Fruit fly (Drosophila melanogaster) whole organism, embryonic: ENCODE data around the gene Crtc.

Source experiments
- B-H2 ChIP-seq: fragments of 200-800 bp; sonication (Bioruptor generic); optimal IDR thresholded peaks from 2 replicates; lab custom pipeline; 2018; ENCODE audit warnings: missing biosample characterization, mild to moderate bottlenecking, missing genetic modification characterization
- Bgb ChIP-seq: fragments of 200-800 bp; sonication (Bioruptor generic); IDR thresholded peaks from 2 replicates; pipeline ENCODE4 v1.3.6; 2022; ENCODE audit warnings: missing biosample characterization, missing genetic modification characterization; ENCODE audit not compliant: partially characterized antibody
- Blimp-1 ChIP-seq: fragments of 200-800 bp; sonication (Bioruptor generic); optimal IDR thresholded peaks from 3 replicates; lab custom pipeline; 2018; ENCODE audit warnings: missing biosample characterization, missing genetic modification characterization, mild to moderate bottlenecking, moderate library complexity, missing genetic modification reagents
- CG10321 ChIP-seq: fragments of 200-800 bp; sonication (Bioruptor generic); IDR thresholded peaks from 2 replicates; pipeline ENCODE4 v1.3.6; 2022; ENCODE audit warnings: missing biosample characterization, missing genetic modification characterization
- CG10366 ChIP-seq: fragments of 200-800 bp; sonication (Bioruptor generic); IDR thresholded peaks from 2 replicates; pipeline ENCODE4 v1.3.6; 2022; ENCODE audit warnings: missing biosample characterization, missing genetic modification characterization
- CG10543 ChIP-seq: fragments of 200-800 bp; sonication (Bioruptor generic); optimal IDR thresholded peaks from 3 replicates; lab custom pipeline; 2017; ENCODE audit warnings: missing biosample characterization, mild to moderate bottlenecking, missing genetic modification characterization, moderate library complexity
- CG10565 ChIP-seq: fragments of 200-800 bp; sonication (Bioruptor generic); optimal IDR thresholded peaks from 3 replicates; lab custom pipeline; 2016; ENCODE audit warnings: missing biosample characterization, mild to moderate bottlenecking, missing genetic modification characterization
- CG12219 ChIP-seq: fragments of 200-800 bp; sonication (Bioruptor generic); optimal IDR thresholded peaks from 3 replicates; lab custom pipeline; 2018; ENCODE audit warnings: missing biosample characterization, mild to moderate bottlenecking, missing genetic modification characterization
- CG13123 ChIP-seq: fragments of 200-800 bp; sonication (Bioruptor generic); optimal IDR thresholded peaks from 2 replicates; lab custom pipeline; 2016; ENCODE audit warnings: missing biosample characterization, missing genetic modification characterization
- CG14014 ChIP-seq: fragments of 200-800 bp; sonication (Bioruptor generic); IDR thresholded peaks from 2 replicates; pipeline ENCODE4 v1.3.6; 2022; ENCODE audit warnings: missing biosample characterization, missing genetic modification characterization
- CG17912 ChIP-seq: fragments of 200-800 bp; sonication (Bioruptor generic); optimal IDR thresholded peaks from 2 replicates; lab custom pipeline; 2018; ENCODE audit warnings: missing biosample characterization, mild to moderate bottlenecking, missing genetic modification characterization
- CG18599 ChIP-seq: fragments of 200-800 bp; sonication (Bioruptor generic); optimal IDR thresholded peaks from 3 replicates; lab custom pipeline; 2017; ENCODE audit warnings: missing biosample characterization, missing genetic modification characterization, mild to moderate bottlenecking, moderate library complexity, missing genetic modification reagents
- CG18619 ChIP-seq: fragments of 200-800 bp; sonication (Bioruptor generic); optimal IDR thresholded peaks from 3 replicates; lab custom pipeline; 2017; ENCODE audit warnings: missing biosample characterization, mild to moderate bottlenecking, missing genetic modification characterization
- CG2678 ChIP-seq: fragments of 200-800 bp; sonication (Bioruptor generic); optimal IDR thresholded peaks from 3 replicates; lab custom pipeline; 2019; ENCODE audit warnings: missing biosample characterization, mild to moderate bottlenecking, missing genetic modification characterization, moderate library complexity
- CG31224 ChIP-seq: fragments of 200-800 bp; sonication (Bioruptor generic); IDR thresholded peaks from 2 replicates; pipeline ENCODE4 v1.3.6; 2022; ENCODE audit warnings: missing biosample characterization, missing genetic modification characterization
- CG33213 ChIP-seq: fragments of 200-800 bp; sonication (Bioruptor generic); optimal IDR thresholded peaks from 3 replicates; lab custom pipeline; 2016; ENCODE audit warnings: missing biosample characterization, missing genetic modification characterization
- CG3407 ChIP-seq: fragments of 200-800 bp; sonication (Bioruptor generic); optimal IDR thresholded peaks from 2 replicates; lab custom pipeline; 2018; ENCODE audit warnings: missing biosample characterization, mild to moderate bottlenecking, missing genetic modification characterization
- CG3847 ChIP-seq: fragments of 200-800 bp; sonication (Bioruptor generic); IDR thresholded peaks from 2 replicates; pipeline ENCODE4 v1.3.6; 2022; ENCODE audit warnings: missing biosample characterization, missing genetic modification characterization
- CG3995 ChIP-seq: fragments of 200-800 bp; sonication (Bioruptor generic); optimal IDR thresholded peaks from 3 replicates; lab custom pipeline; 2016; ENCODE audit warnings: missing biosample characterization, missing genetic modification characterization
- CG4360 ChIP-seq: fragments of 200-800 bp; sonication (Bioruptor generic); IDR thresholded peaks from 2 replicates; pipeline ENCODE4 v1.3.6; 2022; ENCODE audit warnings: missing biosample characterization, missing genetic modification characterization
- CG4730 ChIP-seq: fragments of 200-800 bp; sonication (Bioruptor generic); IDR thresholded peaks from 2 replicates; pipeline ENCODE4 v1.3.6; 2022; ENCODE audit warnings: missing biosample characterization, missing genetic modification characterization
- CG9437 ChIP-seq: fragments of 200-800 bp; sonication (Bioruptor generic); optimal IDR thresholded peaks from 2 replicates; lab custom pipeline; 2018; ENCODE audit warnings: missing biosample characterization, mild to moderate bottlenecking, missing genetic modification characterization
- CG9797 ChIP-seq: fragments of 200-800 bp; sonication (Bioruptor generic); optimal IDR thresholded peaks from 3 replicates; lab custom pipeline; 2018; ENCODE audit warnings: missing biosample characterization, mild to moderate bottlenecking, missing genetic modification characterization
- CG9817 ChIP-seq: fragments of 200-800 bp; sonication (Bioruptor generic); optimal IDR thresholded peaks from 2 replicates; lab custom pipeline; 2018; ENCODE audit warnings: missing biosample characterization, mild to moderate bottlenecking, missing genetic modification characterization, moderate library complexity
- CTCF ChIP-seq: fragments of 200-800 bp; sonication (Bioruptor generic); optimal IDR thresholded peaks from 2 replicates; lab custom pipeline; 2017; ENCODE audit warnings: missing biosample characterization, mild to moderate bottlenecking, missing genetic modification characterization, moderate library complexity
- Dad ChIP-seq: fragments of 200-800 bp; sonication (Bioruptor generic); optimal IDR thresholded peaks from 3 replicates; lab custom pipeline; 2016; ENCODE audit warnings: missing biosample characterization, missing genetic modification characterization
- Dref ChIP-seq: fragments of 200-800 bp; sonication (Bioruptor generic); IDR thresholded peaks from 2 replicates; pipeline ENCODE4 v1.3.6; 2022; ENCODE audit warnings: missing biosample characterization, missing genetic modification characterization
- ERR ChIP-seq: fragments of 200-800 bp; sonication (Bioruptor generic); optimal IDR thresholded peaks from 2 replicates; lab custom pipeline; 2016; ENCODE audit warnings: missing biosample characterization, missing genetic modification characterization
- HLH3B ChIP-seq: fragments of 200-800 bp; sonication (Bioruptor generic); IDR thresholded peaks from 2 replicates; pipeline ENCODE4 v1.3.6; 2022; ENCODE audit warnings: missing biosample characterization, missing genetic modification characterization
- Hsf ChIP-seq: fragments of 200-800 bp; sonication (Bioruptor generic); optimal IDR thresholded peaks from 3 replicates; lab custom pipeline; 2016; ENCODE audit warnings: missing biosample characterization, missing genetic modification characterization
- Lpt ChIP-seq: fragments of >200 bp; optimal IDR thresholded peaks from 2 replicates; lab custom pipeline; 2018; ENCODE audit warnings: missing biosample characterization, missing genetic modification characterization
- ash1 ChIP-seq: fragments of 200-800 bp; sonication (Bioruptor generic); optimal IDR thresholded peaks from 2 replicates; lab custom pipeline; 2018; ENCODE audit warnings: missing biosample characterization, mild to moderate bottlenecking, missing genetic modification characterization
- bigmax ChIP-seq: fragments of 200-800 bp; sonication (Bioruptor generic); optimal IDR thresholded peaks from 2 replicates; lab custom pipeline; 2018; ENCODE audit warnings: missing biosample characterization, mild to moderate bottlenecking, missing genetic modification characterization
- bsh ChIP-seq, 2 experiments: fragments of 200-800 bp; sonication (Bioruptor generic); optimal IDR thresholded peaks; 2 replicates each; lab custom pipeline; 2017 to 2018; ENCODE audit warnings: mild to moderate bottlenecking in 2 of 2, missing biosample characterization in 2 of 2, missing genetic modification characterization in 2 of 2, moderate library complexity in 1 of 2
- cas ChIP-seq: fragments of 200-800 bp; sonication (Bioruptor generic); IDR thresholded peaks from 2 replicates; pipeline ENCODE4 v1.3.6; 2022; ENCODE audit warnings: missing biosample characterization, missing genetic modification characterization
- cg ChIP-seq: fragments of 200-800 bp; sonication (Bioruptor generic); optimal IDR thresholded peaks from 3 replicates; lab custom pipeline; 2019; ENCODE audit warnings: missing biosample characterization, mild to moderate bottlenecking, missing genetic modification characterization, moderate library complexity
- dmrt11E ChIP-seq: fragments of 200-800 bp; sonication (Bioruptor generic); optimal IDR thresholded peaks from 3 replicates; lab custom pipeline; 2018; ENCODE audit warnings: missing biosample characterization, mild to moderate bottlenecking, missing genetic modification characterization, moderate library complexity
- emc ChIP-seq: fragments of 200-800 bp; sonication (Bioruptor generic); optimal IDR thresholded peaks from 2 replicates; lab custom pipeline; 2016; ENCODE audit warnings: missing biosample characterization, missing genetic modification characterization
- esg ChIP-seq: fragments of 200-800 bp; sonication (Bioruptor generic); conservative IDR thresholded peaks from 2 replicates; pipeline ENCODE4 v1.3.6; 2022; ENCODE audit warnings: missing biosample characterization, missing genetic modification characterization
- exex ChIP-seq: fragments of 200-800 bp; sonication (Bioruptor generic); optimal IDR thresholded peaks from 4 replicates; lab custom pipeline; 2018; ENCODE audit warnings: missing biosample characterization, mild to moderate bottlenecking, missing genetic modification characterization, moderate library complexity
- fd3F ChIP-seq: fragments of 200-800 bp; sonication (Bioruptor generic); optimal IDR thresholded peaks from 2 replicates; lab custom pipeline; 2018; ENCODE audit warnings: missing biosample characterization, mild to moderate bottlenecking, missing genetic modification characterization, moderate library complexity
- hbn ChIP-seq: fragments of 200-800 bp; sonication (Bioruptor generic); IDR thresholded peaks from 2 replicates; pipeline ENCODE4 v1.3.6; 2022; ENCODE audit warnings: missing biosample characterization, missing genetic modification characterization; ENCODE audit not compliant: partially characterized antibody
- lmd ChIP-seq: fragments of 200-800 bp; sonication (Bioruptor generic); IDR thresholded peaks from 2 replicates; pipeline ENCODE4 v1.3.6; 2022; ENCODE audit warnings: missing biosample characterization, missing genetic modification characterization
- otp ChIP-seq: fragments of 200-800 bp; sonication (Bioruptor generic); IDR thresholded peaks from 3 replicates; pipeline ENCODE4, ENCODE4 v1.3.6; 2022; ENCODE audit warnings: missing biosample characterization, missing genetic modification characterization
- pnt ChIP-seq: fragments of 200-800 bp; sonication (Bioruptor generic); optimal IDR thresholded peaks from 3 replicates; lab custom pipeline; 2016; ENCODE audit warnings: missing biosample characterization, missing genetic modification characterization
- rib ChIP-seq: fragments of 200-800 bp; sonication (Bioruptor generic); IDR thresholded peaks from 2 replicates; pipeline ENCODE4 v1.3.6; 2022; ENCODE audit warnings: missing biosample characterization, missing genetic modification characterization
- schlank ChIP-seq: fragments of 200-800 bp; sonication (Bioruptor generic); optimal IDR thresholded peaks from 2 replicates; lab custom pipeline; 2018; ENCODE audit warnings: missing biosample characterization, mild to moderate bottlenecking, missing genetic modification characterization
- slbo ChIP-seq: fragments of 200-800 bp; sonication (Bioruptor generic); IDR thresholded peaks from 2 replicates; pipeline ENCODE4 v1.3.6; 2022; ENCODE audit warnings: missing biosample characterization, missing genetic modification characterization
- sqz ChIP-seq: fragments of 200-800 bp; sonication (Bioruptor generic); optimal IDR thresholded peaks from 3 replicates; lab custom pipeline; 2018; ENCODE audit warnings: missing biosample characterization, mild to moderate bottlenecking, missing genetic modification characterization
- tgo ChIP-seq: fragments of 200-800 bp; sonication (Bioruptor generic); IDR thresholded peaks from 3 replicates; pipeline ENCODE4 v1.3.6; 2022; ENCODE audit warnings: missing biosample characterization, missing genetic modification characterization
- unc-4 ChIP-seq: fragments of 200-800 bp; sonication (Bioruptor generic); IDR thresholded peaks from 2 replicates; pipeline ENCODE4 v1.3.6; 2022; ENCODE audit warnings: missing biosample characterization, missing genetic modification characterization; ENCODE audit not compliant: partially characterized antibody
- zen2 ChIP-seq: fragments of 200-800 bp; sonication (Bioruptor generic); IDR thresholded peaks from 3 replicates; pipeline ENCODE4 v1.3.6; 2022; ENCODE audit warnings: missing biosample characterization, missing genetic modification characterization; ENCODE audit not compliant: partially characterized antibody

Crtc gene

DNA sequence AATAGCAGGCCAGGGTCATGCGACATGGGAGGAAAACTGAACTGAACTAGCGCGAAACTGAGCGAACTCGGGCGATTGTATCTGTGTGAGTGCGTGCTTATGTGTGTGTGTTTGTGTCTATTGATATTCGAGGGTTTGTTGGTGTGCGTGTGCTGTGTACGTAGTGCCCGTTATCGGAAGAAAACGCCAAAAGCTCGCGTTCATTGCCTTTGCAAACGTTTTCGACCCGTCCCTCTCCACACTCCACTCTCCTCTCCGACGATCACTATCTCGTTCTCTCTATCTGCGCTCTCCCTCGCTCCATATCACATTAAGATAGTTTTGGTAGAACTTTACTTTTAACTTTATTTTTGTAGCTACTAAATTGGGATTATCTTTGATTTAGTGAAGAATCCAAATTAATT lies 52.2 kb downstream of the Crtc start (continued):
- no peak for TF ChIP-seq sqz
- TF ChIP-seq CG10366 (GFP tag; lab: Robert Waterston, UW): no peak
- TF ChIP-seq CG10543 (GFP tag; lab: Kevin White, UChicago): peak; percentile 63
- no peak for TF ChIP-seq Lpt (GFP tag; lab: Kevin White, UChicago)
- TF ChIP-seq cas (GFP tag; lab: Robert Waterston, UW): no peak; the same call in 1 of the 2 replicates
- TF ChIP-seq ERR (GFP tag; lab: Kevin White, UChicago): no peak
- no peak for TF ChIP-seq ash1 (GFP tag; lab: Kevin White, UChicago)
- no peak for TF ChIP-seq CG10565 (GFP tag; lab: Kevin White, UChicago)
- TF ChIP-seq CG18619 (GFP tag; lab: Kevin White, UChicago): no peak
- no peak for TF ChIP-seq CG4730 (GFP tag; lab: Robert Waterston, UW)
- TF ChIP-seq zen2: 0 out of 3 replicates have a peak, but pooled peaks have one; percentile 18
- no peak for TF ChIP-seq hbn
- TF ChIP-seq fd3F (GFP tag; lab: Kevin White, UChicago): peak; percentile 2
- TF ChIP-seq dmrt11E: no peak
- no peak for TF ChIP-seq CG33213 (GFP tag; lab: Kevin White, UChicago)
- TF ChIP-seq cg (GFP tag; lab: Kevin White, UChicago): peak; percentile 84
- TF ChIP-seq CG3407 (GFP tag; lab: Kevin White, UChicago): no peak
- no peak for TF ChIP-seq CG3995 (GFP tag; lab: Kevin White, UChicago)
- TF ChIP-seq CG9437 (GFP tag; lab: Kevin White, UChicago): no peak
- TF ChIP-seq unc-4: no peak
- TF ChIP-seq CG12219 (GFP tag; lab: Kevin White, UChicago): no peak
- no peak for TF ChIP-seq bsh (GFP tag; optimal IDR thresholded peaks at IDR 0.05; lab: Kevin White, UChicago)
- TF ChIP-seq CG14014: peak; percentile 25; the same call in 1 of the 2 replicates
- no peak for TF ChIP-seq Hsf (GFP tag; lab: Kevin White, UChicago)
- peak; percentile 88 for TF ChIP-seq rib (GFP tag; lab: Robert Waterston, UW)
- TF ChIP-seq schlank (tag; lab: Kevin White, UChicago): no peak
- TF ChIP-seq lmd (GFP tag; lab: Robert Waterston, UW): no peak
- no peak for TF ChIP-seq B-H2 (GFP tag; lab: Kevin White, UChicago)
- TF ChIP-seq tgo (GFP tag; lab: Robert Waterston, UW): no peak
- TF ChIP-seq Bgb: no peak
- TF ChIP-seq Blimp-1 (GFP tag; lab: Kevin White, UChicago): no peak
- no peak for TF ChIP-seq otp (GFP tag; lab: Robert Waterston, UW)
- peak; percentile 3 for TF ChIP-seq CG2678 (tag; lab: Kevin White, UChicago)
- TF ChIP-seq CG3847 (GFP tag; lab: Robert Waterston, UW): no peak
- no peak for TF ChIP-seq CG9797 (GFP tag; lab: Kevin White, UChicago)
- no peak for TF ChIP-seq slbo
- TF ChIP-seq CG4360: no peak
- no peak for TF ChIP-seq HLH3B (GFP tag; lab: Robert Waterston, UW)
- no peak for TF ChIP-seq CG9817
- TF ChIP-seq bigmax (GFP tag; lab: Kevin White, UChicago): no peak
- no peak for TF ChIP-seq CG13123 (GFP tag; lab: Kevin White, UChicago)
- TF ChIP-seq CG31224: no peak
- TF ChIP-seq emc (GFP tag; lab: Kevin White, UChicago): no peak
- TF ChIP-seq Dref (GFP tag; lab: Robert Waterston, UW): no peak
- no peak for TF ChIP-seq CTCF
- TF ChIP-seq pnt (GFP tag; lab: Kevin White, UChicago): no peak
- no peak for TF ChIP-seq CG17912 (GFP tag; lab: Kevin White, UChicago)
- TF ChIP-seq CG10321: no peak
- no peak for TF ChIP-seq esg (GFP tag; lab: Robert Waterston, UW)
- TF ChIP-seq exex (tag; lab: Kevin White, UChicago): peak; percentile 73
- no peak for TF ChIP-seq Dad (GFP tag; lab: Kevin White, UChicago)
- no peak for TF ChIP-seq CG18599
